Worm (Caenorhabditis elegans) whole organism, young adult: ENCODE data around the gene fbxc-18.

Experiments
- B0261.1 ChIP-seq: sonication (generic microtip); optimal IDR thresholded peaks from 2 replicates; lab custom pipeline; 2016; ENCODE audit warnings: mild to moderate bottlenecking, missing genetic modification characterization, moderate library complexity, missing compliant biosample characterization
- D2030.7 ChIP-seq: fragments of 200-800 bp; sonication (Bioruptor generic); IDR thresholded peaks from 2 replicates; pipeline ENCODE4 v1.3.6; 2022; ENCODE audit warnings: missing genetic modification reagents, missing genetic modification characterization, missing compliant biosample characterization
- F10E7.11 ChIP-seq: sonication (generic microtip); optimal IDR thresholded peaks from 2 replicates; lab custom pipeline; 2017; ENCODE audit warnings: mild to moderate bottlenecking, missing genetic modification characterization, moderate library complexity, missing compliant biosample characterization
- F52B5.7 ChIP-seq: sonication (generic microtip); optimal IDR thresholded peaks from 2 replicates; lab custom pipeline; 2016; ENCODE audit warnings: mild to moderate bottlenecking, missing genetic modification characterization, missing compliant biosample characterization
- T07F8.4 ChIP-seq: sonication (generic microtip); optimal IDR thresholded peaks from 2 replicates; lab custom pipeline; 2016; ENCODE audit warnings: mild to moderate bottlenecking, missing genetic modification characterization, moderate library complexity, missing compliant biosample characterization
- Y53G8AR.9 ChIP-seq: fragments of 200-800 bp; sonication (Bioruptor generic); conservative IDR thresholded peaks from 2 replicates; pipeline ENCODE4 v1.3.6; 2022; ENCODE audit warnings: missing genetic modification reagents, missing genetic modification characterization, missing compliant biosample characterization
- Y95B8A.8 ChIP-seq: fragments of 200-800 bp; sonication (Bioruptor generic); IDR thresholded peaks from 2 replicates; pipeline ENCODE4 v1.3.6; 2022; ENCODE audit warnings: missing genetic modification reagents, missing genetic modification characterization, missing compliant biosample characterization
- akir-1 ChIP-seq: fragments of 200-800 bp; sonication (Bioruptor generic); optimal IDR thresholded peaks from 2 replicates; lab custom pipeline; 2018; ENCODE audit warnings: mild to moderate bottlenecking, missing genetic modification characterization, moderate library complexity, missing compliant biosample characterization
- atf-7 ChIP-seq: sonication (generic microtip); optimal IDR thresholded peaks from 2 replicates; lab custom pipeline; 2017; ENCODE audit warnings: mild to moderate bottlenecking, missing genetic modification characterization, missing compliant biosample characterization
- bed-2 ChIP-seq: fragments of 200-800 bp; sonication (Bioruptor generic); IDR thresholded peaks from 2 replicates; pipeline ENCODE4 v1.3.6; 2022; ENCODE audit warnings: missing genetic modification reagents, missing genetic modification characterization, missing compliant biosample characterization
- ceh-100 ChIP-seq: fragments of 200-800 bp; sonication (Bioruptor generic); IDR thresholded peaks from 2 replicates; pipeline ENCODE4 v1.3.6; 2022; ENCODE audit warnings: missing genetic modification reagents, missing genetic modification characterization, missing compliant biosample characterization
- ceh-27 ChIP-seq: fragments of 200-800 bp; sonication (Bioruptor generic); optimal IDR thresholded peaks from 2 replicates; lab custom pipeline; 2018; ENCODE audit warnings: mild to moderate bottlenecking, missing genetic modification characterization, moderate library complexity, missing compliant biosample characterization
- ceh-40 ChIP-seq: fragments of 200-800 bp; sonication (Bioruptor generic); IDR thresholded peaks from 2 replicates; pipeline ENCODE4 v1.3.6; 2022; ENCODE audit warnings: missing genetic modification characterization, missing compliant biosample characterization
- chd-7 ChIP-seq: sonication (generic microtip); optimal IDR thresholded peaks from 2 replicates; lab custom pipeline; 2016; ENCODE audit warnings: mild to moderate bottlenecking, missing genetic modification characterization, moderate library complexity, missing compliant biosample characterization
- dox-1 ChIP-seq: fragments of 200-800 bp; sonication (Bioruptor generic); IDR thresholded peaks from 2 replicates; pipeline ENCODE4 v1.3.6; 2022; ENCODE audit warnings: missing genetic modification reagents, missing genetic modification characterization, missing compliant biosample characterization
- dpff-1 ChIP-seq: sonication (generic microtip); optimal IDR thresholded peaks from 2 replicates; lab custom pipeline; 2017; ENCODE audit warnings: mild to moderate bottlenecking, missing genetic modification characterization, missing compliant biosample characterization
- dpl-1 ChIP-seq: fragments of 150-350 bp; optimal IDR thresholded peaks from 2 replicates; lab custom pipeline; 2014; ENCODE audit warnings: missing biosample characterization, missing genetic modification reagents, missing genetic modification characterization
- efl-1 ChIP-seq: fragments of 150-350 bp; optimal IDR thresholded peaks from 2 replicates; lab custom pipeline; 2014; ENCODE audit warnings: missing biosample characterization, missing genetic modification reagents, missing genetic modification characterization
- egl-44 ChIP-seq: fragments of 200-800 bp; sonication (Bioruptor generic); IDR thresholded peaks from 2 replicates; pipeline ENCODE4 v1.3.6; 2022; ENCODE audit warnings: missing genetic modification reagents, missing genetic modification characterization, missing compliant biosample characterization
- hmg-1.2 ChIP-seq: fragments of 200-800 bp; sonication (Bioruptor generic); IDR thresholded peaks from 2 replicates; pipeline ENCODE4 v1.3.6; 2022; ENCODE audit warnings: missing genetic modification reagents, missing genetic modification characterization, missing compliant biosample characterization
- hmg-20 ChIP-seq: fragments of 200-800 bp; sonication (Bioruptor generic); IDR thresholded peaks from 2 replicates; pipeline ENCODE4 v1.3.6; 2022; ENCODE audit warnings: missing genetic modification reagents, missing genetic modification characterization, missing compliant biosample characterization
- hrde-1 ChIP-seq: sonication (generic microtip); optimal IDR thresholded peaks from 2 replicates; lab custom pipeline; 2016; ENCODE audit warnings: missing genetic modification characterization, mild to moderate bottlenecking, missing compliant biosample characterization, moderate library complexity, missing genotype, missing genetic modification reagents, borderline replicate concordance
- let-526 ChIP-seq: fragments of 200-800 bp; sonication (Bioruptor generic); IDR thresholded peaks from 2 replicates; pipeline ENCODE4 v1.3.6; 2022; ENCODE audit warnings: missing genetic modification reagents, missing genetic modification characterization, missing compliant biosample characterization
- let-607 ChIP-seq, 2 experiments: fragments of 200-800 bp in 1 of 2; sonication (Bioruptor generic) in 1 of 2; sonication (generic microtip) in 1 of 2; optimal IDR thresholded peaks; 2 replicates each; lab custom pipeline; 2016 to 2018; ENCODE audit warnings: mild to moderate bottlenecking in 2 of 2, missing compliant biosample characterization in 2 of 2, missing genetic modification characterization in 2 of 2, moderate library complexity in 2 of 2, missing genotype in 1 of 2
- lir-1 ChIP-seq: fragments of 200-800 bp; sonication (Bioruptor generic); conservative IDR thresholded peaks from 2 replicates; pipeline ENCODE4 v1.3.6; 2022; ENCODE audit warnings: missing genetic modification reagents, missing genetic modification characterization, missing compliant biosample characterization
- mcd-1 ChIP-seq: fragments of 200-800 bp; sonication (Bioruptor generic); IDR thresholded peaks from 2 replicates; pipeline ENCODE4 v1.3.6; 2022; ENCODE audit warnings: missing genetic modification reagents, missing genetic modification characterization, missing compliant biosample characterization
- mxl-1 ChIP-seq: sonication (generic microtip); optimal IDR thresholded peaks from 2 replicates; lab custom pipeline; 2016; ENCODE audit warnings: missing genetic modification characterization, missing compliant biosample characterization
- nhr-120 ChIP-seq: fragments of 200-800 bp; sonication (Bioruptor generic); IDR thresholded peaks from 2 replicates; pipeline ENCODE4 v1.3.6; 2022; ENCODE audit warnings: missing genetic modification characterization, missing compliant biosample characterization
- pbrm-1 ChIP-seq: fragments of 200-800 bp; sonication (Bioruptor generic); IDR thresholded peaks from 2 replicates; pipeline ENCODE4 v1.3.6; 2022; ENCODE audit warnings: missing genetic modification reagents, missing genetic modification characterization, missing compliant biosample characterization
- pha-4 ChIP-seq: fragments of 150-350 bp; sonication (generic microtip); optimal IDR thresholded peaks from 2 replicates; lab custom pipeline; 2014; ENCODE audit warnings: missing biosample characterization, missing genetic modification reagents, missing genetic modification characterization
- rcor-1 ChIP-seq: fragments of 200-800 bp; sonication (Bioruptor generic); IDR thresholded peaks from 2 replicates; pipeline ENCODE4 v1.3.6; 2022; ENCODE audit warnings: missing genetic modification reagents, missing genetic modification characterization, missing compliant biosample characterization
- tlf-1 ChIP-seq: fragments of 200-800 bp; sonication (Bioruptor generic); optimal IDR thresholded peaks from 2 replicates; lab custom pipeline; 2018; ENCODE audit warnings: mild to moderate bottlenecking, missing genetic modification characterization, missing compliant biosample characterization
- zfh-2 ChIP-seq: fragments of 200-800 bp; sonication (Bioruptor generic); conservative IDR thresholded peaks from 2 replicates; pipeline ENCODE4 v1.3.6; 2022; ENCODE audit warnings: missing genetic modification reagents, missing genetic modification characterization, missing compliant biosample characterization
- ztf-25 ChIP-seq: fragments of 200-800 bp; sonication (Bioruptor generic); IDR thresholded peaks from 2 replicates; pipeline ENCODE4 v1.3.6; 2022; ENCODE audit warnings: missing genetic modification reagents, missing genetic modification characterization, missing compliant biosample characterization

Gene fbxc-18

DNA sequence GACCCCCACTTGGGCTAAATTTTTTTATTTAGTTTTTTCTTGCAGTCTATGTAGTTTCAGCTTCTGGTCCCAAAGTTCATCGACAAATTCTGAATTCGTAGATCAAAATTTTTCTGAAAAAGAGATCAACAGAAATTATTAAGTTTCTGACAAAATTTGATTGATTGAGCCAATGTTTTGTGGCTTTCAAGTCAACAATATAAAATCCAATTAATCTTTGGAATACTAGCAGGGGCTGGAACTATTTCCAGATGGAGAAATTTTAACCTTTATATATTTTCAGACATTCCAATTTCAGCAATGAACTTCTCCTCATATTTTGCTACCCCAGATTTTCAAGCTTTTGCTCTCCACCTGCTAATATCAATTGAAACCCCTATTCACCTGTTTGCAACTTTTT, 16.0 kb upstream of the fbxc-18 start, which contains the start of gene srh-274:
TSS of gene srh-274 (plus strand) at position 301 of the 400 bp plus-strand sequence.
- TF ChIP-seq atf-7 (tag; lab: Kevin White, UChicago), result no peak
- TF ChIP-seq ceh-27, result no peak
- no peak for TF ChIP-seq akir-1 (GFP tag; lab: Kevin White, UChicago)
- TF ChIP-seq let-526 (GFP tag; lab: Robert Waterston, UW), result no peak
- no peak for TF ChIP-seq F52B5.7 (tag; lab: Kevin White, UChicago)
- TF ChIP-seq bed-2 (GFP tag; lab: Robert Waterston, UW), result no peak
- TF ChIP-seq zfh-2 (GFP tag; lab: Robert Waterston, UW), result no peak
- TF ChIP-seq pbrm-1 (GFP tag; lab: Robert Waterston, UW), result no peak
- TF ChIP-seq hmg-1.2, result no peak
- no peak for TF ChIP-seq efl-1 (GFP tag; lab: Kevin White, UChicago)
- no peak for TF ChIP-seq B0261.1 (tag; lab: Kevin White, UChicago)
- TF ChIP-seq pha-4, result no peak
- TF ChIP-seq egl-44 (GFP tag; lab: Robert Waterston, UW), result no peak
- TF ChIP-seq F10E7.11 (tag; lab: Kevin White, UChicago), result no peak
- TF ChIP-seq T07F8.4 (tag; lab: Kevin White, UChicago), result no peak
- TF ChIP-seq tlf-1 (GFP tag; lab: Kevin White, UChicago), result no peak
- TF ChIP-seq mcd-1 (GFP tag; lab: Robert Waterston, UW), result no peak
- no peak for TF ChIP-seq ceh-40 (GFP tag; lab: Robert Waterston, UW)

DNA sequence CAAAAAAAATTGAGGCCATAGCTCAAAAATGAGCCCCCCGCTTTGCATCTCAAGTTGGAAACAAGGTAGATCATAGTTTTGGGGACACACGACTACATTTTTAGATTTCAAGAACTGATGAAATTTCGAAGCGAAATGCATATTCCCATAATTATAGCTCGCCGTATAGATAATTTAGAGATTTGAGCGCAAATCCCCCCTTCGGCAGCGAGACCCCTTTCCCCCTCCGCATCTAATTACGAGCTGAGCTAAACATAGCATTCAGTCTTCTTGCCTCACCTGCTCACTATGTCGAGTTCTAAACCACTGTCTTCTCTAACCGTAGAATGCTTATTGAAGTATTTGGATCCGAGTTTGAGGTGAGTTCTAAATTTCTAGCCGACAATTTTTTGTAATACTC, 12.3 kb upstream of the fbxc-18 start, which contains the start of the genes fbxc-17 and fbxc-15:
TSS of gene fbxc-17 (minus strand) at position 101 of the 400 bp plus-strand sequence.
TSS of gene fbxc-15 (plus strand) at position 289 of the 400 bp plus-strand sequence.
- TF ChIP-seq nhr-120 (GFP tag; lab: Robert Waterston, UW) (no peak), hrde-1 (tag; lab: Kevin White, UChicago) (no peak), let-607 (tag; optimal IDR thresholded peaks at IDR 0.05; lab: Kevin White, UChicago) (no peak), mxl-1 (no peak), zfh-2 (GFP tag; lab: Robert Waterston, UW) (no peak), Y53G8AR.9 (GFP tag; lab: Robert Waterston, UW) (no peak), dpff-1 (no peak), lir-1 (GFP tag; lab: Robert Waterston, UW) (no peak)
- TF ChIP-seq, all 124 proteins: peak for 0

DNA sequence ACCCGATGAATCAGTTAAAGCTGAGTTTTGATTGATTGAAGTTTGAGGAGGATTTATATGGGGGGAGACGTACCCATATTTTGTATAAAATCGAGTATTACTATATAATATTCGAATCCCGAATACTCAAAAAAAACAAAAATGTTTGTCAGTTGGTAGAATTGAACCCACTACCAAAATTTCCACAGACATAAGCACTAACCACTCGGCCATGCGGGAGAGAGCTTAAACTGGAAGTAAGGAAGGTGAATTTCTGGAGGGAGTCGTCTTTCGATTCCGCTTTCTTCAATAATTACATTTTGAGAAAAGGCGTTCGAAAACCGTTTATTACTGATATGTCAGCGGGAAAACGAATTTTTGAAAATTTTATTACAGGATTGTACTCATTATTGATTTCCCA, 10.3 kb upstream of the fbxc-18 start:
- TF ChIP-seq Y95B8A.8 (GFP tag; lab: Robert Waterston, UW), result 0 out of 2 replicates have a peak, but pooled peaks have one; percentile 53
- peak; percentile 37; the same call in 1 of the 2 replicates for TF ChIP-seq egl-44 (GFP tag; lab: Robert Waterston, UW)
- peak; percentile 77 for TF ChIP-seq rcor-1
- TF ChIP-seq dox-1 (GFP tag; lab: Robert Waterston, UW), result peak; percentile 60
- TF ChIP-seq pbrm-1 (GFP tag; lab: Robert Waterston, UW), result 0 out of 2 replicates have a peak, but pooled peaks have one; percentile 45
- TF ChIP-seq D2030.7 (GFP tag; lab: Robert Waterston, UW), result peak; percentile 53; the same call in 1 of the 2 replicates
- TF ChIP-seq ceh-100 (GFP tag; lab: Robert Waterston, UW), result 0 out of 2 replicates have a peak, but pooled peaks have one; percentile 13
- 0 out of 2 replicates have a peak, but pooled peaks have one; percentile 28 for TF ChIP-seq hmg-20 (GFP tag; lab: Robert Waterston, UW)
- TF ChIP-seq mcd-1 (GFP tag; lab: Robert Waterston, UW), result peak; percentile 52
- 0 out of 2 replicates have a peak, but pooled peaks have one; percentile 13 for TF ChIP-seq ztf-25 (GFP tag; lab: Robert Waterston, UW)

DNA sequence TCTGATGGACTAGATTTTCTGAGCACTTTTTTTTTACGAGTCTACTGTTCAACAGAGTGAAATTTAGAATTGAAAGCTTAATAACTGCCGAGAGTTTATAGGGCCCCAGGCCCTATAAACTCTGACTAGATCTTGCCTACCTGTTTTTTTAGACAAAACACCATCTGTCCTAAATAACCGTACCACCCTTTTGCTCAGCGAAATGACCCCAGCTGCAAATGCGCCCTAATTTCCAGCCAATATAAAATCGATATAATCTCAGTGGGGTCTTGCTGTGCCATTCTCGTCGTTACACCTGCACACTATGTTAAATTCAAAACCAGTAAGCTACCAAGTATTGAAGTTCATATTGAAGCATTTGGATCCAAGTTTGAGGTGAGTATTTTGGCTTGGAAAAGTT, 7.1 kb upstream of the fbxc-18 start, which contains the start of gene fbxc-14:
TSS of gene fbxc-14 (plus strand) at position 301 of the 400 bp plus-strand sequence.
- TF ChIP-seq chd-7 (tag; lab: Kevin White, UChicago), result no peak
- no peak for TF ChIP-seq dpl-1
